Worm (Caenorhabditis elegans) whole organism, L2 larva: ENCODE data around the gene nas-16.

Source experiments
- C34F6.9 ChIP-seq: fragments of 150-350 bp; optimal IDR thresholded peaks from 2 replicates; lab custom pipeline; 2014; ENCODE audit warnings: missing biosample characterization, missing genetic modification characterization
- F13H6.1 ChIP-seq: sonication (generic microtip); optimal IDR thresholded peaks from 2 replicates; lab custom pipeline; 2016; ENCODE audit warnings: missing genetic modification characterization, missing compliant biosample characterization
- R02D3.7 ChIP-seq: fragments of 150-350 bp; optimal IDR thresholded peaks from 2 replicates; lab custom pipeline; 2014; ENCODE audit warnings: missing biosample characterization, missing genetic modification characterization
- Y55F3AM.14 ChIP-seq: fragments of 200-800 bp; sonication (Bioruptor generic); optimal IDR thresholded peaks from 2 replicates; lab custom pipeline; 2018; ENCODE audit warnings: mild to moderate bottlenecking, missing genetic modification characterization, missing compliant biosample characterization
- ZK546.5 ChIP-seq: sonication (generic microtip); optimal IDR thresholded peaks from 2 replicates; lab custom pipeline; 2017; ENCODE audit warnings: missing biosample characterization, missing genetic modification characterization
- alr-1 ChIP-seq: fragments of 150-350 bp; optimal IDR thresholded peaks from 2 replicates; lab custom pipeline; 2014; ENCODE audit warnings: missing biosample characterization, missing genetic modification characterization
- aly-2 ChIP-seq: fragments of 150-350 bp; optimal IDR thresholded peaks from 2 replicates; lab custom pipeline; 2014; ENCODE audit warnings: missing biosample characterization, missing genetic modification characterization
- ama-1 ChIP-seq: fragments of 150-350 bp; optimal IDR thresholded peaks from 2 replicates; lab custom pipeline; 2018; ENCODE audit warnings: inconsistent platforms
- blmp-1 ChIP-seq: sonication (generic microtip); optimal IDR thresholded peaks from 2 replicates; lab custom pipeline; 2017; ENCODE audit warnings: missing genetic modification characterization, mild to moderate bottlenecking, missing compliant biosample characterization, antibody characterized with exemption, moderate library complexity; ENCODE audit not compliant: insufficient read depth
- ceh-16 ChIP-seq: fragments of 150-350 bp; optimal IDR thresholded peaks from 2 replicates; lab custom pipeline; 2014; ENCODE audit warnings: missing biosample characterization, missing genetic modification characterization
- ceh-82 ChIP-seq: fragments of 150-350 bp; optimal IDR thresholded peaks from 2 replicates; lab custom pipeline; 2014; ENCODE audit warnings: missing biosample characterization, missing genetic modification characterization
- crh-2 ChIP-seq: sonication (generic microtip); optimal IDR thresholded peaks from 2 replicates; lab custom pipeline; 2017; ENCODE audit warnings: missing biosample characterization, missing genetic modification characterization
- dmd-4 ChIP-seq: sonication (generic microtip); optimal IDR thresholded peaks from 2 replicates; lab custom pipeline; 2017; ENCODE audit warnings: missing biosample characterization, missing genetic modification characterization
- egl-27 ChIP-seq: sonication (generic microtip); optimal IDR thresholded peaks from 3 replicates; lab custom pipeline; 2017; ENCODE audit warnings: missing biosample characterization, missing genetic modification reagents, missing genetic modification characterization
- elt-1 ChIP-seq: fragments of 150-350 bp; optimal IDR thresholded peaks from 2 replicates; lab custom pipeline; 2014; ENCODE audit warnings: missing biosample characterization, missing genetic modification characterization
- elt-3 ChIP-seq: sonication (generic microtip); optimal IDR thresholded peaks from 2 replicates; lab custom pipeline; 2017; ENCODE audit warnings: missing biosample characterization, missing genetic modification characterization
- fos-1 ChIP-seq: fragments of 150-350 bp; optimal IDR thresholded peaks from 2 replicates; lab custom pipeline; 2014; ENCODE audit warnings: missing biosample characterization, missing genetic modification characterization
- gmeb-1 ChIP-seq: fragments of 150-350 bp; optimal IDR thresholded peaks from 2 replicates; lab custom pipeline; 2014; ENCODE audit warnings: missing biosample characterization, missing genetic modification characterization
- lin-11 ChIP-seq: fragments of 150-350 bp; sonication (generic microtip); optimal IDR thresholded peaks from 2 replicates; lab custom pipeline; 2014; ENCODE audit warnings: missing biosample characterization, missing genetic modification characterization, inconsistent platforms, mixed read lengths
- lin-13 ChIP-seq: fragments of 150-350 bp; optimal IDR thresholded peaks from 2 replicates; lab custom pipeline; 2014; ENCODE audit warnings: missing biosample characterization, missing genetic modification reagents, missing genetic modification characterization
- lin-39 ChIP-seq: fragments of 150-350 bp; optimal IDR thresholded peaks from 2 replicates; lab custom pipeline; 2014; ENCODE audit warnings: missing biosample characterization, missing genetic modification reagents, missing genetic modification characterization
- lsy-2 ChIP-seq, 2 experiments: fragments of 150-350 bp in 1 of 2; sonication (generic microtip) in 1 of 2; optimal IDR thresholded peaks; 2 replicates each; lab custom pipeline; 2014 to 2017; ENCODE audit warnings: missing biosample characterization in 2 of 2, missing genetic modification characterization in 2 of 2
- mab-5 ChIP-seq: fragments of 150-350 bp; optimal IDR thresholded peaks from 2 replicates; lab custom pipeline; 2014; ENCODE audit warnings: missing biosample characterization, missing genetic modification characterization
- mbf-1 ChIP-seq: sonication (generic microtip); optimal IDR thresholded peaks from 2 replicates; lab custom pipeline; 2017; ENCODE audit warnings: missing biosample characterization, missing genetic modification characterization
- mdl-1 ChIP-seq, 2 experiments: fragments of 150-350 bp in 1 of 2; sonication (generic microtip) in 1 of 2; optimal IDR thresholded peaks; 2 replicates each; lab custom pipeline; 2017; ENCODE audit warnings: missing biosample characterization in 2 of 2, missing genetic modification characterization in 2 of 2
- nhr-10 ChIP-seq: sonication (generic microtip); optimal IDR thresholded peaks from 2 replicates; lab custom pipeline; 2017; ENCODE audit warnings: missing biosample characterization, missing genetic modification characterization
- nhr-11 ChIP-seq: fragments of 150-350 bp; optimal IDR thresholded peaks from 2 replicates; lab custom pipeline; 2014; ENCODE audit warnings: missing biosample characterization, missing genetic modification characterization
- nhr-12 ChIP-seq: fragments of 150-350 bp; optimal IDR thresholded peaks from 2 replicates; lab custom pipeline; 2014; ENCODE audit warnings: missing biosample characterization, missing genetic modification characterization
- nhr-129 ChIP-seq: fragments of 150-350 bp; optimal IDR thresholded peaks from 2 replicates; lab custom pipeline; 2014; ENCODE audit warnings: missing biosample characterization, missing genetic modification characterization
- nhr-21 ChIP-seq: fragments of 150-350 bp; optimal IDR thresholded peaks from 2 replicates; lab custom pipeline; 2014; ENCODE audit warnings: missing biosample characterization, missing genetic modification characterization
- nhr-23 ChIP-seq: fragments of 150-350 bp; optimal IDR thresholded peaks from 2 replicates; lab custom pipeline; 2014; ENCODE audit warnings: missing biosample characterization, missing genetic modification reagents, missing genetic modification characterization
- nhr-237 ChIP-seq: fragments of 150-350 bp; optimal IDR thresholded peaks from 2 replicates; lab custom pipeline; 2014; ENCODE audit warnings: missing biosample characterization, missing genetic modification characterization
- nhr-25 ChIP-seq: fragments of 150-350 bp; sonication (generic microtip); optimal IDR thresholded peaks from 3 replicates; lab custom pipeline; 2014; ENCODE audit warnings: missing biosample characterization, missing genetic modification characterization
- nhr-77 ChIP-seq: fragments of 150-350 bp; optimal IDR thresholded peaks from 2 replicates; lab custom pipeline; 2014; ENCODE audit warnings: missing biosample characterization, missing genetic modification characterization
- peb-1 ChIP-seq: fragments of 150-350 bp; optimal IDR thresholded peaks from 2 replicates; lab custom pipeline; 2014; ENCODE audit warnings: missing biosample characterization, missing genetic modification characterization
- sem-4 ChIP-seq: fragments of 150-350 bp; optimal IDR thresholded peaks from 2 replicates; lab custom pipeline; 2014; ENCODE audit warnings: missing biosample characterization, missing genetic modification reagents, missing genetic modification characterization
- skn-1 ChIP-seq: sonication (generic microtip); optimal IDR thresholded peaks from 2 replicates; lab custom pipeline; 2017; ENCODE audit warnings: missing biosample characterization, missing genetic modification characterization
- sma-3 ChIP-seq: sonication (generic microtip); optimal IDR thresholded peaks from 2 replicates; lab custom pipeline; 2016; ENCODE audit warnings: missing genetic modification reagents, missing genetic modification characterization, missing compliant biosample characterization
- sma-9 ChIP-seq, 2 experiments: fragments of 150-350 bp in 1 of 2; sonication (generic microtip) in 1 of 2; optimal IDR thresholded peaks; 2 replicates each; lab custom pipeline; 2014 to 2016; ENCODE audit warnings: missing genetic modification characterization in 2 of 2, mild to moderate bottlenecking in 1 of 2, missing biosample characterization in 1 of 2, missing compliant biosample characterization in 1 of 2, missing genetic modification reagents in 1 of 2, moderate library complexity in 1 of 2
- snpc-4 ChIP-seq: fragments of 150-350 bp; optimal IDR thresholded peaks from 2 replicates; lab custom pipeline; 2014; ENCODE audit warnings: missing biosample characterization, missing genetic modification characterization
- unc-39 ChIP-seq: fragments of 150-350 bp; optimal IDR thresholded peaks from 2 replicates; lab custom pipeline; 2014; ENCODE audit warnings: missing biosample characterization, missing genetic modification characterization
- unc-55 ChIP-seq: fragments of 150-350 bp; sonication (generic microtip); optimal IDR thresholded peaks from 3 replicates; lab custom pipeline; 2014; ENCODE audit warnings: missing biosample characterization, missing genetic modification reagents, missing genetic modification characterization
- unc-62 ChIP-seq: fragments of 150-350 bp; optimal IDR thresholded peaks from 2 replicates; lab custom pipeline; 2014; ENCODE audit warnings: missing biosample characterization, missing genetic modification reagents, missing genetic modification characterization
- zag-1 ChIP-seq: fragments of 150-350 bp; optimal IDR thresholded peaks from 2 replicates; lab custom pipeline; 2014; ENCODE audit warnings: missing biosample characterization, missing genetic modification characterization
- ztf-1 ChIP-seq: fragments of 200-800 bp; sonication (Bioruptor generic); conservative IDR thresholded peaks from 2 replicates; pipeline ENCODE4 v1.3.6; 2022; ENCODE audit warnings: missing genetic modification characterization, missing compliant biosample characterization
- ztf-11 ChIP-seq: sonication (generic microtip); optimal IDR thresholded peaks from 2 replicates; lab custom pipeline; 2017; ENCODE audit warnings: missing biosample characterization, missing genetic modification characterization
- ztf-4 ChIP-seq: fragments of 150-350 bp; optimal IDR thresholded peaks from 2 replicates; lab custom pipeline; 2014; ENCODE audit warnings: missing biosample characterization, missing genetic modification characterization

The nas-16 gene

DNA sequence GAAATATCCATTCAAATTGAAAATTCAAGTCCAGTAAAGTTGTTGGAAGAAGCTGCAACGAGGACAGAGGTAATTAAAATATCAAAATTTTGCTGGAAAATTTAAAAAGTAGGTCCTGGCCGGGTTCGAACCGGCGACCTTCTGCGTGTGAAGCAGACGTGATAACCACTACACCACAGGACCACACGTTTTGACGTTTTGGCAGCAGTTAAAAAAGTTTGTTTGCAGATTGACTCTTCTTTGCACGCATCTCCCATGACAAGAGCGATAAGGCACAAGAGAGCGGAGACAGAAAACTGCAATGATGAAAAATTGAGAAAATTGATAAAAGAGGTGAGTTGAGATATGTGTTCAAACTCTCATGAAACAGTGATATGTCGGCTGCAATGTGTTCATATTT, 20.0 kb downstream of the nas-16 start:
- TF ChIP-seq egl-27 (tag; lab: Kevin White, UChicago) (peak; percentile 15), nhr-23 (tag; lab: Kevin White, UChicago) (no peak), nhr-21 (tag; lab: Kevin White, UChicago) (peak; percentile 13), mab-5 (no peak), nhr-11 (tag; lab: Kevin White, UChicago) (no peak), fos-1 (peak; percentile 61), ztf-1 (no peak), lin-11 (tag; lab: Kevin White, UChicago) (no peak), alr-1 (no peak), gmeb-1 (tag; lab: Kevin White, UChicago) (no peak), lsy-2 (tag; optimal IDR thresholded peaks at IDR 0.05; lab: Kevin White, UChicago) (no peak), ZK546.5 (tag; lab: Kevin White, UChicago) (no peak), ztf-4 (tag; lab: Kevin White, UChicago) (no peak), skn-1 (tag; lab: Kevin White, UChicago) (no peak), blmp-1 (no peak), unc-39 (tag; lab: Kevin White, UChicago) (no peak), Y55F3AM.14 (GFP tag; lab: Kevin White, UChicago) (no peak), sma-3 (GFP tag; lab: Kevin White, UChicago) (peak; percentile 65), nhr-129 (tag; lab: Kevin White, UChicago) (peak; percentile 48), snpc-4 (tag; lab: Kevin White, UChicago) (peak; percentile 65), mbf-1 (tag; lab: Kevin White, UChicago) (no peak), zag-1 (tag; lab: Kevin White, UChicago) (no peak), C34F6.9 (tag; lab: Kevin White, UChicago) (no peak), R02D3.7 (tag; lab: Kevin White, UChicago) (no peak), unc-62 (GFP tag; lab: Kevin White, UChicago) (no peak), unc-55 (GFP tag; lab: Kevin White, UChicago) (no peak), nhr-237 (tag; lab: Kevin White, UChicago) (no peak), nhr-25 (tag; lab: Kevin White, UChicago) (no peak), sma-9 (GFP tag; optimal IDR thresholded peaks at IDR 0.05; lab: Kevin White, UChicago) (peak; percentile 63), sma-9 (tag; optimal IDR thresholded peaks at IDR 0.05; lab: Kevin White, UChicago) (no peak), lin-39 (tag; lab: Kevin White, UChicago) (no peak), elt-3 (no peak), crh-2 (peak; percentile 40), nhr-12 (tag; lab: Kevin White, UChicago) (no peak), dmd-4 (tag; lab: Kevin White, UChicago) (no peak), ceh-82 (tag; lab: Kevin White, UChicago) (no peak), nhr-10 (tag; lab: Kevin White, UChicago) (no peak), lin-13 (GFP tag; lab: Kevin White, UChicago) (no peak), mdl-1 (tag; optimal IDR thresholded peaks at IDR 0.05; lab: Kevin White, UChicago) (no peak), peb-1 (tag; lab: Kevin White, UChicago) (no peak), ama-1 (lab: Kevin White, UChicago) (no peak), sem-4 (tag; lab: Kevin White, UChicago) (no peak), ztf-11 (no peak), nhr-77 (tag; lab: Kevin White, UChicago) (no peak), F13H6.1 (tag; lab: Kevin White, UChicago) (no peak), aly-2 (no peak), elt-1 (tag; lab: Kevin White, UChicago) (no peak), ceh-16 (no peak)
